Fruit fly (Drosophila melanogaster) whole organism, adult: ENCODE data around the gene FMRFaR.

Experiments used
- CG11617 ChIP-seq: fragments of 200-800 bp; sonication (Bioruptor generic); optimal IDR thresholded peaks from 2 replicates; lab custom pipeline; 2017; ENCODE audit warnings: mild to moderate bottlenecking, missing biosample characterization, missing genetic modification reagents, missing genetic modification characterization
- CG12768 ChIP-seq: fragments of 200-800 bp; sonication (Bioruptor generic); optimal IDR thresholded peaks from 2 replicates; lab custom pipeline; 2017; ENCODE audit warnings: missing biosample characterization, missing genetic modification characterization, mild to moderate bottlenecking, moderate library complexity, missing genetic modification reagents
- CG14711 ChIP-seq: fragments of 200-800 bp; sonication (Bioruptor generic); optimal IDR thresholded peaks from 2 replicates; lab custom pipeline; 2018; ENCODE audit warnings: missing biosample characterization, mild to moderate bottlenecking, missing genetic modification characterization, moderate library complexity
- CG1620 ChIP-seq: fragments of 200-800 bp; sonication (Bioruptor generic); optimal IDR thresholded peaks from 2 replicates; lab custom pipeline; 2016; ENCODE audit warnings: missing biosample characterization, missing genetic modification characterization
- CG33017 ChIP-seq: fragments of 200-800 bp; sonication (Bioruptor generic); optimal IDR thresholded peaks from 2 replicates; lab custom pipeline; 2018; ENCODE audit warnings: missing biosample characterization, mild to moderate bottlenecking, missing genetic modification characterization, moderate library complexity
- CG5204 ChIP-seq: fragments of 200-800 bp; sonication (Bioruptor generic); optimal IDR thresholded peaks from 2 replicates; lab custom pipeline; 2016; ENCODE audit warnings: missing biosample characterization, missing genetic modification characterization
- CG7045 ChIP-seq: fragments of 200-800 bp; sonication (Bioruptor generic); optimal IDR thresholded peaks from 2 replicates; lab custom pipeline; 2017; ENCODE audit warnings: missing biosample characterization, mild to moderate bottlenecking, missing genetic modification characterization
- CG7101 ChIP-seq: fragments of 200-800 bp; sonication (Bioruptor generic); optimal IDR thresholded peaks from 2 replicates; lab custom pipeline; 2018; ENCODE audit warnings: missing biosample characterization, mild to moderate bottlenecking, missing genetic modification characterization, moderate library complexity
- Clk ChIP-seq: fragments of 200-800 bp; sonication (Bioruptor generic); optimal IDR thresholded peaks from 2 replicates; lab custom pipeline; 2017; ENCODE audit warnings: missing biosample characterization, missing genetic modification characterization
- Crg-1 ChIP-seq: fragments of 200-800 bp; sonication (Bioruptor generic); optimal IDR thresholded peaks from 2 replicates; lab custom pipeline; 2016; ENCODE audit warnings: missing biosample characterization, missing genetic modification characterization
- Hr96 ChIP-seq: fragments of 200-800 bp; sonication (Bioruptor generic); optimal IDR thresholded peaks from 2 replicates; lab custom pipeline; 2016; ENCODE audit warnings: missing biosample characterization, missing genetic modification characterization
- Mnt ChIP-seq: fragments of 200-800 bp; sonication (Bioruptor generic); optimal IDR thresholded peaks from 2 replicates; lab custom pipeline; 2016; ENCODE audit warnings: missing biosample characterization, mild to moderate bottlenecking, missing genetic modification characterization
- bab1 ChIP-seq: fragments of 200-800 bp; sonication (Bioruptor generic); optimal IDR thresholded peaks from 3 replicates; lab custom pipeline; 2019; ENCODE audit warnings: missing biosample characterization, mild to moderate bottlenecking, missing genetic modification characterization, moderate library complexity
- cic ChIP-seq: fragments of 200-800 bp; sonication (Bioruptor generic); optimal IDR thresholded peaks from 2 replicates; lab custom pipeline; 2017; ENCODE audit warnings: missing biosample characterization, mild to moderate bottlenecking, missing genetic modification characterization, moderate library complexity
- cnc ChIP-seq, 2 experiments: fragments of >200 bp; optimal IDR thresholded peaks; 2 replicates each; lab custom pipeline; 2017
- kay ChIP-seq: fragments of 200-800 bp; sonication (Bioruptor generic); peaks from one replicate; lab custom pipeline; 2016; ENCODE audit warnings: missing biosample characterization, missing genetic modification characterization, borderline replicate concordance
- ovo ChIP-seq: fragments of 200-800 bp; sonication (Bioruptor generic); optimal IDR thresholded peaks from 2 replicates; lab custom pipeline; 2016; ENCODE audit warnings: missing biosample characterization, missing genetic modification characterization
- pad ChIP-seq: fragments of 200-800 bp; sonication (Bioruptor generic); optimal IDR thresholded peaks from 3 replicates; lab custom pipeline; 2017; ENCODE audit warnings: missing biosample characterization, missing genetic modification characterization, mild to moderate bottlenecking, moderate library complexity, missing genetic modification reagents
- tj ChIP-seq: fragments of 200-800 bp; sonication (Bioruptor generic); optimal IDR thresholded peaks from 3 replicates; lab custom pipeline; 2017; ENCODE audit warnings: missing biosample characterization, mild to moderate bottlenecking, missing genetic modification characterization, moderate library complexity
- toe ChIP-seq: fragments of 200-800 bp; sonication (Bioruptor generic); optimal IDR thresholded peaks from 2 replicates; lab custom pipeline; 2016; ENCODE audit warnings: missing biosample characterization, missing genetic modification characterization

FMRFaR gene

DNA sequence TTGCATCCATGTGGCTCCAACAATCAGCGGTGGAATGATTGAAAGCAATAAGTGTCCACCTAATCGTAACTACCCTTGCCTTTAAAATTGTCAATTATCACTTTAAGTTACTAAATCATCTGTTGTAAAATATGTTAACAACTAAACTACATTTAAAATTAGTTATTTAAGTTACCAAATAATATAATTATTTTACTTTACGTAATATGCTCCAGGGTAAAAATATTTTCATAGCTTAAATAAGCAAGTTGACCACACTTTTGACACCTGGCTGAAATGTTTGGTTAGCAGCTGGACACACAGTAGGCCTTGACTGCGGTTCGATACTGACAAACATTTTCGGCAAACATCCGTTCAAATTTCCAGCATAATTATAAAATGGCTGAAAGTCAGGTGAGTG, 6.6 kb upstream of the FMRFaR start, which contains the start of gene CG2113:
Gene CG2113 (plus strand): TSS at position 301 of the 400 bp plus-strand sequence.
- TF ChIP-seq CG33017 (tag; lab: Kevin White, UChicago) (no peak), kay (no peak), cic (no peak), CG1620 (GFP tag; lab: Kevin White, UChicago) (no peak), Hr96 (GFP tag; lab: Kevin White, UChicago) (no peak)

DNA sequence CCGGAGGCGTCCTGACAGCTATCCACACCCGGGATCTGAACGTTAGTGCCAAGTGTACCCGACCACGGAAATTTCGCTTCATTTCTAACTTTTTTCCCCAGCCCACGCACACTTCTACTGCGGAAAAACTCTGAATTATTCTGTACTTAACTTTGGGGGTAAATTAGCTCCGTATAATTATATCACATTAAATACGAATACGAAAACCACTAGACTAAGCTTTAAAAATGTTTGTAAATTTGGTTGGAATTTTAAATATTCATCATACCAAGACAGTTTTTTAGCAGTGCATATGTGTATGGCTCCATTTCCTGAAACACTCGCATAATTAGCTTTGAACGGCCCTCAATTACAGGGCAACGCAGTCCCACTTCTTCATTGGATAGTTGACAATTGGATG, 12.0 kb downstream of the FMRFaR start:
- no peak for TF ChIP-seq kay
- no peak for TF ChIP-seq CG7045
- no peak for TF ChIP-seq pad (GFP tag; lab: Kevin White, UChicago)
- TF ChIP-seq ovo (GFP tag; lab: Kevin White, UChicago) = no peak

dm6 chr3L:3015969-3016368, 14.5 kb downstream of the FMRFaR start, which contains the start of gene CG32488:
CG32488 (minus strand) TSS chr3L:3016069.
- TF ChIP-seq Clk (GFP tag; lab: Kevin White, UChicago) (no peak), bab1 (GFP tag; lab: Kevin White, UChicago) (no peak), CG7101 (tag; lab: Kevin White, UChicago) (no peak), tj (GFP tag; lab: Kevin White, UChicago) (no peak), CG33017 (tag; lab: Kevin White, UChicago) (no peak)

dm6 chr3L:3017156-3017555, 15.6 kb downstream of the FMRFaR start, which contains the start of gene CG32487:
CG32487 (minus strand) TSS chr3L:3017256.
- no peak for TF ChIP-seq cic
- TF ChIP-seq CG7045 = no peak
- no peak for TF ChIP-seq Mnt
- no peak for TF ChIP-seq CG33017 (tag; lab: Kevin White, UChicago)

DNA sequence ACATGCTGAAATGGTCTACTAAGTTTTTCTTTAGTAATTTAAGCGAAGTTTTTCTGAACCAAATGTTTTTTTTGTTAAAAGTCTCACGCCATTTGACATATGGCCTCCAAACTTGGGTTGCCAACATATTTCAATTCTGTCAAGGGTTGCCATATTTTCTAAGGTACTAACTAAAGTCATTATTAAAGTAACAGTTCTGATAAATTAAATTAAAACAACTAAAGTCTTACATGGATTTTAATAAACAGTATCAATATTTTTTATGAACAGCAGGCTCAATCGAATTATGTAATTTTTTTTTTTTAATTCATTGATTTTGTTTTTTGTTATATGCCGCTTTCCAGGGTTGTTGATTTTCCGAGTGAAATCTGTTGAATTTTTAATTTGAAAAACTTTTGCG, 24.9 kb downstream of the FMRFaR start, which contains the start of gene aly:
Gene aly (minus strand): TSS at position 101 of the 400 bp plus-strand sequence.
- TF ChIP-seq CG1620 (GFP tag; lab: Kevin White, UChicago) (no peak), tj (GFP tag; lab: Kevin White, UChicago) (no peak), Mnt (no peak), CG14711 (no peak), CG7045 (no peak), CG7101 (tag; lab: Kevin White, UChicago) (no peak), CG12768 (GFP tag; lab: Kevin White, UChicago) (no peak), ovo (GFP tag; lab: Kevin White, UChicago) (no peak), CG5204 (GFP tag; lab: Kevin White, UChicago) (no peak), Crg-1 (no peak), CG33017 (tag; lab: Kevin White, UChicago) (no peak), toe (GFP tag; lab: Kevin White, UChicago) (no peak), pad (GFP tag; lab: Kevin White, UChicago) (no peak), cnc (optimal IDR thresholded peaks at IDR 0.05; lab: Kevin White, UChicago) (no peak), CG11617 (GFP tag; lab: Kevin White, UChicago) (no peak), cic (no peak), bab1 (GFP tag; lab: Kevin White, UChicago) (no peak)

DNA sequence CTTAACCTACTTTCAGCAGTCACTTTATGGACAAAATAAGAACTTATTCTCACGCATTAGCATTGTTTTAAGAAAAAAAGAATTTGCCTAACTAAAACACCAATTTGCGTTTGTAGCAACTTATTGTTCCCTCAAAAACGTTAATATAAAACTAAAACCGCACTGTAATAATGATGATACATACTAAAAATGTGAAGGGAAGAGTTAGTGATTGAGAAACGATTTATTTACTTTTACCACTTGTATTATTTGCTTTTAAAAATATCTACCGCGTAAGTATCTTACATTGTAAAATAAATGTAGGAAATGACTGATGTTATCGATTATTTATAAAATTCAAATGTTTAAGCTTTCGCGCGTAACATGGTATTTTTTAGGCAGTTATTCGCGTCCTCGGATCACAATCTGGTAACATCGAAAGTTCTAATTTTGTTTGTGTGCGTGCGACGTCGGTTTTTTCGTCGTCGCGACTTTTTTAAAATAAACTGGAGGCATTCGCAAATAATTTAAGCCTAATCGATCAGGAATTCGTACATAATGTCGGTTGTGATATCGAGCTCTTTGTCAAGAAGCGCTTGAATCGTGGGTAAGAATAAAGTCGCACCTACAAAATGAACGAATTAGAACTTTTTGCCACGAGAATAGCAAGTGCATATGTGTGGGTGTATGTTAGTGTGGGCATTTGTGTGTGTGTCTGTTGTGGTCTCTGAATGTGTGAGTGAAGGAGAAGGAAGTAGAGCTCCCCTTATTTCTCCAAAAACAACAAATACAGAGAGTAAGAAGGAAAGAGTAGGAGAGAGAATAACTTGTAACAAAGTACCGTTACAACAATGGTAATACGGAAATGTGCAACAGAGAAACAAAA, 33.5 kb downstream of the FMRFaR start, which contains the start of gene CG2162:
Gene CG2162 (plus strand): TSS at position 418 of the 865 bp plus-strand sequence.
- TF ChIP-seq CG7101 (tag; lab: Kevin White, UChicago) = no peak
- peak; percentile 93 for TF ChIP-seq kay
- no peak for TF ChIP-seq cnc (optimal IDR thresholded peaks at IDR 0.05; lab: Kevin White, UChicago)
- peak; percentile 55 for TF ChIP-seq Mnt
- TF ChIP-seq CG11617 (GFP tag; lab: Kevin White, UChicago) = no peak
- no peak for TF ChIP-seq CG33017 (tag; lab: Kevin White, UChicago)
- peak; percentile 70 for TF ChIP-seq ovo (GFP tag; lab: Kevin White, UChicago)
- peak; percentile 8 for TF ChIP-seq cic
- TF ChIP-seq tj (GFP tag; lab: Kevin White, UChicago) = peak; percentile 11
- TF ChIP-seq pad (GFP tag; lab: Kevin White, UChicago) = peak; percentile 100
- TF ChIP-seq CG14711 = no peak
- TF ChIP-seq CG12768 (GFP tag; lab: Kevin White, UChicago) = peak; percentile 33

- TF ChIP-seq CG33017 (tag; lab: Kevin White, UChicago) (peak; percentile 90), tj (GFP tag; lab: Kevin White, UChicago) (peak; percentile 65), CG11617 (GFP tag; lab: Kevin White, UChicago) (peak; percentile 86), cic (peak; percentile 42), CG14711 (peak; percentile 79), pad (GFP tag; lab: Kevin White, UChicago) (no peak), CG7101 (tag; lab: Kevin White, UChicago) (peak; percentile 84), ovo (GFP tag; lab: Kevin White, UChicago) (no peak), cnc (optimal IDR thresholded peaks at IDR 0.05; lab: Kevin White, UChicago) (no peak), CG7045 (peak; percentile 90), CG1620 (GFP tag; lab: Kevin White, UChicago) (peak; percentile 41), Crg-1 (peak; percentile 43), Clk (GFP tag; lab: Kevin White, UChicago) (peak; percentile 27), CG12768 (GFP tag; lab: Kevin White, UChicago) (peak; percentile 87), CG5204 (GFP tag; lab: Kevin White, UChicago) (peak; percentile 80), bab1 (GFP tag; lab: Kevin White, UChicago) (peak; percentile 77), Mnt (peak; percentile 50), kay (no peak), Hr96 (GFP tag; lab: Kevin White, UChicago) (peak; percentile 76), toe (GFP tag; lab: Kevin White, UChicago) (peak; percentile 83)
These were observed 34.5 kb downstream of the FMRFaR start for dm6 chr3L:3035769-3036583.
